Worm (Caenorhabditis elegans): ENCODE results near the gene C08F8.15.

Gene C08F8.15

DNA sequence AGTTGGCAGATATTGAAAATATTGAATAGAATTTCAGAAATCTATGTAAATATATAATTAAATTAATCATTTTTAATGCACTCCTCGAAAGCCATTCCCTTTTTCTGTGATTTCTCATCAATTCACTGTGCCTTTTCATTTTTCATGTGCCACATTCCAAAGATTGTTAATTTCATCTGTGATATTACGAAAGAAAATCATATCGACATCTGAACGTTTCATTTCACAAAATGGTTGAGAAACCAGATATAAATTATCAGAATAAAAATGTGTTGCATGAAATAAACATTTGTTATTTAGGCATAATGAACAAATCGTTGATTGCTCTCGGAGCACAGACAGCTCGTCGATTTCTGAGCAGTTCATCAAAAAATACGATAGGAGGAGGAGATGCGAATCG is 23.4 kb upstream of the C08F8.15 start, which contains the start of gene nuaf-3:
Gene nuaf-3 (plus strand): TSS at position 301 of the 400 bp plus-strand sequence.
- TF ChIP-seq C17E4.6 (GFP tag; IDR thresholded peaks at IDR 0.05) (no peak), cebp-1 (GFP tag; IDR thresholded peaks at IDR 0.05) (no peak), cebp-1 (tag; optimal IDR thresholded peaks at IDR 0.05) (peak; percentile 0)

DNA sequence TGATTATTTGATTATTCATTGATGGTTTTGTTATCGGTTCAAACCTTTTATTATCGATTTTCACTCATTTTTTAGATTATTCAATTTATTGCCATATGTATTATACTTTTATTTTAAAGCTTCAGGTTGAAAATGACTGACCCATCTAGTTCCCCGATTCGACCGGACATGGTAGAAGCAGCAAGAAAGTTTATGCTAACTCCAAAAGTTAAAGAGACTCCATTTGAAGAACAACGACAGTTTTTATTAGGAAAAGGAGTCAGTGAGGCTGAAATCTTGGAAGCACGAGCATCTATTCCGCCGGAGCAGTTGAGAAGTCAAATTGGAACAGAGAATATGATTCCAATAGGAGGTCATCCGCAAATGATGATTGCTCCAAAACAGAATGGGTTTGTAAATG is 22.4 kb upstream of the C08F8.15 start, which contains the start of gene prx-14:
Gene prx-14 (plus strand): TSS at position 120 of the 400 bp plus-strand sequence.
- TF ChIP-seq mes-4 (tag; optimal IDR thresholded peaks at IDR 0.05) = no peak
- no peak for TF ChIP-seq nfyb-1 (GFP tag; IDR thresholded peaks at IDR 0.05)
- no peak for TF ChIP-seq rcor-1 (GFP tag; IDR thresholded peaks at IDR 0.05)
- TF ChIP-seq nhr-90 (tag; optimal IDR thresholded peaks at IDR 0.05) = no peak
- TF ChIP-seq Y53F4B.3 (GFP tag; IDR thresholded peaks at IDR 0.05) = no peak
- TF ChIP-seq chd-7 (tag; optimal IDR thresholded peaks at IDR 0.05) = no peak
- TF ChIP-seq snpc-3.4 (tag; optimal IDR thresholded peaks at IDR 0.05) = no peak
- TF ChIP-seq C17E4.6 (GFP tag; IDR thresholded peaks at IDR 0.05) = 0 out of 2 replicates have a peak, but pooled peaks have one; percentile 42
- TF ChIP-seq repo-1 (tag; optimal IDR thresholded peaks at IDR 0.05) = peak; percentile 52
- TF ChIP-seq hlh-12 (tag; optimal IDR thresholded peaks at IDR 0.05) = no peak
- TF ChIP-seq T07F8.4 (tag; optimal IDR thresholded peaks at IDR 0.05) = no peak
- TF ChIP-seq B0336.3 (GFP tag; IDR thresholded peaks at IDR 0.05) = peak; percentile 67
- TF ChIP-seq tbx-9 (tag; optimal IDR thresholded peaks at IDR 0.05; ENCODE audit: borderline replicate concordance) = no peak
- TF ChIP-seq F23B12.7 (tag; optimal IDR thresholded peaks at IDR 0.05; ENCODE audit: insufficient read depth) = no peak
- TF ChIP-seq aptf-2 (GFP tag; conservative IDR thresholded peaks at IDR 0.05) = no peak
- TF ChIP-seq lsl-1 (GFP tag; optimal IDR thresholded peaks at IDR 0.05) = no peak
- no peak for TF ChIP-seq madf-10 (tag; optimal IDR thresholded peaks at IDR 0.05)
- TF ChIP-seq bed-1 (GFP tag; IDR thresholded peaks at IDR 0.05) = no peak
- TF ChIP-seq F33H1.4 (GFP tag; IDR thresholded peaks at IDR 0.05) = no peak
- no peak for TF ChIP-seq zim-3 (tag; optimal IDR thresholded peaks at IDR 0.05)
- no peak for TF ChIP-seq dpl-1 (GFP tag; optimal IDR thresholded peaks at IDR 0.05)
- TF ChIP-seq madf-8 (GFP tag; conservative IDR thresholded peaks at IDR 0.05) = no peak
- TF ChIP-seq hsf-1 (GFP tag; IDR thresholded peaks at IDR 0.05) = no peak
- no peak for TF ChIP-seq xnd-1 (tag; optimal IDR thresholded peaks at IDR 0.05)
- TF ChIP-seq F57C9.4 (tag; optimal IDR thresholded peaks at IDR 0.05) = no peak
- no peak for TF ChIP-seq tlf-1 (GFP tag; optimal IDR thresholded peaks at IDR 0.05)
- no peak for TF ChIP-seq attf-3 (GFP tag; conservative IDR thresholded peaks at IDR 0.05)
- no peak for TF ChIP-seq nhr-179 (tag; optimal IDR thresholded peaks at IDR 0.05)
- TF ChIP-seq ztf-22 (GFP tag; optimal IDR thresholded peaks at IDR 0.05) = no peak
- TF ChIP-seq lsy-27 (tag; optimal IDR thresholded peaks at IDR 0.05; ENCODE audit: borderline replicate concordance, insufficient read depth) = no peak
- 0 out of 2 replicates have a peak, but pooled peaks have one; percentile 7 for TF ChIP-seq ekl-4 (GFP tag; IDR thresholded peaks at IDR 0.05)
- no peak for TF ChIP-seq B0019.2 (GFP tag; conservative IDR thresholded peaks at IDR 0.05)
- TF ChIP-seq let-526 (GFP tag; IDR thresholded peaks at IDR 0.05) = no peak
- no peak for TF ChIP-seq lag-1 (GFP tag; IDR thresholded peaks at IDR 0.05)
- no peak for TF ChIP-seq ets-4 (GFP tag; optimal IDR thresholded peaks at IDR 0.05)
- TF ChIP-seq dox-1 (GFP tag; IDR thresholded peaks at IDR 0.05) = no peak
- TF ChIP-seq Y56A3A.18 (GFP tag; IDR thresholded peaks at IDR 0.05) = 0 out of 2 replicates have a peak, but pooled peaks have one; percentile 31
- no peak for TF ChIP-seq hmg-1.2 (GFP tag; IDR thresholded peaks at IDR 0.05)
- no peak for TF ChIP-seq nfya-2 (GFP tag; IDR thresholded peaks at IDR 0.05)
- no peak for TF ChIP-seq ztf-28 (GFP tag; IDR thresholded peaks at IDR 0.05)
- TF ChIP-seq F52B5.7 (tag; optimal IDR thresholded peaks at IDR 0.05) = no peak
- no peak for TF ChIP-seq tbp1 (GFP tag; optimal IDR thresholded peaks at IDR 0.05)
- TF ChIP-seq lir-1 (GFP tag; conservative IDR thresholded peaks at IDR 0.05) = no peak
- TF ChIP-seq F57A8.1 (GFP tag; optimal IDR thresholded peaks at IDR 0.05) = no peak
- TF ChIP-seq him-1 (tag; optimal IDR thresholded peaks at IDR 0.05) = no peak
- no peak for TF ChIP-seq ztf-26 (tag; optimal IDR thresholded peaks at IDR 0.05)

Data from whole organism, young adult.